Worm (Caenorhabditis elegans): ENCODE results near the gene ets-7.
"Not testable (repeated sequence)": the region's sequence is repeated elsewhere in the genome, so short reads cannot be mapped to it uniquely, and the experiment has no call there.

The ets-7 gene

DNA sequence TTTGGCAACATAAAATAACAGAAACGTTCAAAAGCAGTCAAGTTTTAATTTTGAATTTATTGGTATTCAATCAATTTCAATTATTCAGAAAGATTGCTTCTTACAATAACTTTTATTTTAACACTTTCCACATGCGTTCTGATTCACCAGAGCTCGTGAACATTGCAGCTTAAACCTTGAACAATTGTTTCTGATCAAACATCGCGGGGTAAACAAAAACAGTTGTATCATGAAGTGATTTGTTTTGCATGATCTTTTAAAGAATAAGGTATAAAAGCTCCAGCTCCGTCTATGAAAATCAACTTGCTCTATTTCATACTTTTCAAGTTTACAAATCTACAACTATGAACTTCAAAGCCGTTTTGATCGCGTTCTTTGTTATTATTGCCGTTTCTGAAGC lies 35.2 kb downstream of the ets-7 start, which contains the start of gene C54F6.6:
C54F6.6 (plus strand) TSS at position 301 of the 400 bp plus-strand sequence.
- TF ChIP-seq dao-5 (tag; optimal IDR thresholded peaks at IDR 0.05) (no peak), W03F9.2 (tag; optimal IDR thresholded peaks at IDR 0.05) (no peak)

DNA sequence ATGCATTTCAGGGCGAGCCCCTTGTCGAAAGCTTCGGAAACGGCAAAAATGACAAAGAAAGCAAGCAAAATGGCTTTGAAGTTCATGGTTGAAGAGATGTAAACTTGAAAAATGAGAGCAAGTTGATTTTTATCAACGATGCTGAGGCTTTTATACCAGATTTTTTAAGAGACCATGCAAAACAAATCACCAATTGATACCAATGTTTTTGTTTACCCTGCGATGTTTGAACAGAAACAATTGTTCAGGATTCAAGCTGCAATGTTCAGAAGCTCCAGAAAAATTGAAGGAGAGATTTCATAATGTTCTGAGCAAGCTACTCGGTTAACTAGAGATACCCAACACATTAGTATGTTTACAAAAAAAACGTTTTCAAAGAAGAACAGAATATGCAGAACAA lies 36.3 kb downstream of the ets-7 start, which contains the start of gene C54F6.15:
C54F6.15 (minus strand) TSS at position 101 of the 400 bp plus-strand sequence.
- TF ChIP-seq dao-5 (tag; optimal IDR thresholded peaks at IDR 0.05): no peak
- TF ChIP-seq him-1 (tag; optimal IDR thresholded peaks at IDR 0.05): no peak
- no peak for TF ChIP-seq W03F9.2 (tag; optimal IDR thresholded peaks at IDR 0.05)

DNA sequence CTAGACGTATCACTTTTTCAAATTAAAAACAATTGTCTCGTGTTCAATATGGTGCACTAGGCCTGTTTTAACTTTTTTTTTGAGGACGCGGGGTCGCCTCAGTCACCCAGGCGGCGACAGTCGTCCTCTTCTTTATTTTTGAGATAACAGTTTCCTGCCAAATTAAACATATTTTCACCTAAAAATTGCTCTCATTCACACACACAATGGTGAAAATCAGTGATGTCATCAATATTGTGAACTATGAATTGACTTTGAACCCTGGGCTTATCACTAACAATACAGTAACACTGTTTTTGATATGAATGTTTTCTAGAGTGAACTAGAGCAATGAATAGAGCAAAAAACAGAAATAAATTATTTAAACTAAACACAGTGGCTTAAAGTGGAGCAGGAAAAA lies 37.3 kb downstream of the ets-7 start:
- TF ChIP-seq W03F9.2 (tag; optimal IDR thresholded peaks at IDR 0.05) (no peak), him-1 (tag; optimal IDR thresholded peaks at IDR 0.05) (no peak), dao-5 (tag; optimal IDR thresholded peaks at IDR 0.05) (no peak)

DNA sequence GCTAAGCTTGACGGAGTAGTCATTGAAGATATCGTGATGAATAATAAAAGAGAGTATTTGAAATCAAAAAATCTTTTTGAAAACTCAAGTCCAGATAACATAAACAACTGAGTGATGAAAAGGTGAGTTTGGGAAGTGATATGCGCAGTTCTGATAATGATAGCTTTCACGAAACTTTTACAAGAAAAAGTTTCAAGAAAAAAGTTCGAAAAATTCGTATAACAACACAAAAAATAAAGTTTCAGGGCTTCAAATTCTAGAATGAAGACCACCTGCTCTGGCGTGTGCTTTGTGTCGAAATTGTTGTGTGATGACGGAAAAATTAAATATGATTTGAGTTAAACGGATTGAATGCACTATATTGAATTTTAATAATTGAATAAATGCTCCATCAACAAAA lies 38.5 kb downstream of the ets-7 start, which contains the start of gene srb-19:
srb-19 (minus strand) TSS at position 101 of the 400 bp plus-strand sequence.
- no peak for TF ChIP-seq dao-5 (tag; optimal IDR thresholded peaks at IDR 0.05)
- no peak for TF ChIP-seq W03F9.2 (tag; optimal IDR thresholded peaks at IDR 0.05)
- TF ChIP-seq him-1 (tag; optimal IDR thresholded peaks at IDR 0.05): no peak

DNA sequence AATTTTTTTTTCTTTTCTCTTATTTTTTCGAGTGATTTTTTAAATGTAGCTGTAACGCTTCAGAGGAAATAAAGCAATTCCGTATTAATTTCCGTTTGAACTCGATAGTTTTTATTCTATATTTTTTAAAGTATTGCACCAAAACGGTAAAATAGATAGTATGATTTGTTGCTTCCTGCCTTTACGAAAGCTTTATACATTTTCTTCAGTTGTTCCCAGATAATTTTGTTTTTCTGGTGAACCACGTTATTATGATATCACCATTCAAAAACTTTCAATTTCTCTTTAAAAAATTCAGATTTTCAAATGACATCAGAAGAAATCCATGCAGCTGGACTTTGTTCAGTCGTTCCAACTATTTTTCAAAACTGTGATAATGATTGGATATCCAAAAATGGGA lies 43.7 kb downstream of the ets-7 start, which contains the start of gene srb-18:
srb-18 (plus strand) TSS at position 301 of the 400 bp plus-strand sequence.
- TF ChIP-seq him-1 (tag; optimal IDR thresholded peaks at IDR 0.05): no peak
- no peak for TF ChIP-seq W03F9.2 (tag; optimal IDR thresholded peaks at IDR 0.05)
- TF ChIP-seq dao-5 (tag; optimal IDR thresholded peaks at IDR 0.05): no peak

DNA sequence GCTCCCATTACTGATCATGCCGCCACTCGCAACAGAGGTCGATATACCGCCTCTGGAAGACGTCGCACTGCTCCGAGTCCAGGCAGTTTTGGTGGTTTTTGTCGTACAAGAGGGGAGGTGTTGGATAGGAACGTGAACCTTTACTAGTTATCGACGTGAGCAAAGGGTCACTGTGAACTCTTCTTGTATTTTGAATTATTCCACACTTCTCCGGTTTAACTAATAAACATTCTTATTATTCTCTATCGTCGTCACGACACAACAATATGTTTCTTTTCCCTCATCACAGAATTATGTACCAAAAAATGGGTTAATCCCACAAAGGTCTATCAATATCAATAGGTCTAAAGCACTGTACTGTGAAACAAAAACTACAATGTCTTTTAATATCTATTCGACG lies 47.1 kb downstream of the ets-7 start, which contains the start of gene nhr-171:
nhr-171 (plus strand) TSS at position 301 of the 400 bp plus-strand sequence.
- not testable (repeated sequence) for TF ChIP-seq him-1, dao-5, W03F9.2 (tag; optimal IDR thresholded peaks at IDR 0.05)

DNA sequence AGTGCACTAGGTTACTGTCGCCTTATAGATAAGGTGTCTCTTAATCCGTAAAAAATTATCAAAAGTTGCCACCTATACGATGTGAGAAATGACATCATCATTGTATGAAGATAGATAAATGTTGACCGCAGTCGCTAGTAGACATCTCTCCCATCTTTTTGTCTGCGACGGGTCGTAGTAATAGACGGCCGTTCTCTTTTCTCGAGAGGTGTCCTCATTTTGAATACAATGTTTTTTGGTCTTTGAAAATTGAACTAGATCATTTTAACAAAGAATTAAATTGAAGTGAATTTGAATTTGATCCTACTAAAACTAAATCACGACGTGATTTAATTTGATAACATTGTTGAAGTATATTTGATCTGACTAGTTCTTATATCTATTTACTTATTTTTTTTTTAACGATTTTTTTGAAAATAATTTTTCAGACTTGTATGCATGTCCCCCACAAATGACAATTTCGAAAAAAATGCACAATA lies 50.0 kb downstream of the ets-7 start, which contains the start of the genes str-31 and nhr-172:
str-31 (minus strand) TSS at position 101 of the 479 bp plus-strand sequence.
nhr-172 (plus strand) TSS at position 429 of the 479 bp plus-strand sequence.
- TF ChIP-seq dao-5 (tag; optimal IDR thresholded peaks at IDR 0.05): no peak
- TF ChIP-seq him-1 (tag; optimal IDR thresholded peaks at IDR 0.05): no peak
- TF ChIP-seq W03F9.2 (tag; optimal IDR thresholded peaks at IDR 0.05): no peak

Measured in whole organism, L4/young adult.